Worm (Caenorhabditis elegans): ENCODE measurements around the gene srz-99.

Gene srz-99

DNA sequence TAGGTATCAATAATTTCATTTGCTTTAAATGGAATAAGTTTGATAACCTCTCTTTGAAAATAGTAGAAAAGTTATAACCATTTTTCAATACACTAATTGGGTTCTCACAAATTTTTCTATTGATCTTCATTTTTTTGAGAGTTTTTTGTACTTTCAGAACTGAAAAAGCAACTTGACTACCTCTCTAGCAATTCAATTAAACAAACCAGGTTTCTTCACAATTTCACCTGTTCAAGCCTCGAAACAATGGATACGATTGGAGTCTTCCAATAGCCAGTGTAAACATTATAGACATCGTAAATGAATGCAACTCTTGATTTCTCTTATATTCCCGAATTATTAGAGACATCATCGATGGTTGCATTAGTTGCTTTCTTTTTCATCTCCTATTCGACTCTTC lies at the start of gene srz-99:
Gene srz-99 (plus strand): TSS at position 301 of the 400 bp plus-strand sequence.
- no peak for TF ChIP-seq hif-1 (tag; optimal IDR thresholded peaks at IDR 0.05)

DNA sequence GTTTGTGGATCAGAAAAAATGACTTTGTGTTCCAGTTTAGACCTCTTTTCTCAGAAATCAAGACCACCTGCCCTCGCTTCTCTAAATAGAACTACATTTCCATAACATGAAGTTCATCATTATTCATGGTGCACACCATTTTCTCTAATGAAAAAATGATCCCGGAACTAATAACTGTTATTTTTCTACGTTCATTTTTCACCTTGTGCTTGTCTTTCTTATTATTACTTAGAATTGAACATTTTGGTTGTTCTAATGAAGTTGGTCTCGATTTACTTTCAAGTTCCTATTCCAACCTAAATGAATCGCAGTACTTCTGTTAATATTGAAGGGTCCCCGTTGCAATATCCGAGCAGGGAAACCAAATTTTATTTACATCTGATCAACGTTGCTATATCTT lies 47.2 kb upstream of the srz-99 start, which contains the start of gene srw-36:
Gene srw-36 (plus strand): TSS at position 301 of the 400 bp plus-strand sequence.
- TF ChIP-seq D1046.2 (GFP tag; IDR thresholded peaks at IDR 0.05) (no peak), ztf-11 (tag; optimal IDR thresholded peaks at IDR 0.05) (no peak), F26F4.8 (GFP tag; conservative IDR thresholded peaks at IDR 0.05) (no peak), nhr-237 (tag; optimal IDR thresholded peaks at IDR 0.05) (no peak), hlh-11 (tag; optimal IDR thresholded peaks at IDR 0.05) (no peak), nhr-77 (tag; optimal IDR thresholded peaks at IDR 0.05) (no peak), T20F7.1 (GFP tag; optimal IDR thresholded peaks at IDR 0.05) (no peak), nhr-102 (tag; optimal IDR thresholded peaks at IDR 0.05) (no peak), tra-1 (GFP tag; IDR thresholded peaks at IDR 0.05) (no peak), zfp-2 (tag; optimal IDR thresholded peaks at IDR 0.05) (no peak)

DNA sequence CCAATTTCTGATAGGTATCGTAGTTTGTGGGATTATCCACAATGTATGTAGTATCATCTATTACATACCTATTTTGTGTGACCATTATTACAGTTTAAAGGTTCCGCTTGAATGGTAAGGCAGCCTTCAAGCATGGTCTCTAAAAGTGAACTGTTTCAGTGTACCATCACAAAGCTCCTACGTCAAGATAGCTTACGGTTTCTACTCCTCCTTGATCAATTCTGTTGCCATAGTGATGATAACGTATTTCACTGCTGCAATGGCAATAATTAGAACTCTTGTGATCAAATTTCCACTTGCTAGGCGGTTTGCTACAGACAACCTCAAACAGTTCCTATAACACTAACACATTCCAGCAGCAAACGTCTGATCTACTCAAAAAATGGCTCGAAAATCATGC lies 46.7 kb upstream of the srz-99 start:
- TF ChIP-seq saeg-2 (GFP tag; IDR thresholded peaks at IDR 0.05) (no peak), aha-1 (tag) (peak; percentile 91)

DNA sequence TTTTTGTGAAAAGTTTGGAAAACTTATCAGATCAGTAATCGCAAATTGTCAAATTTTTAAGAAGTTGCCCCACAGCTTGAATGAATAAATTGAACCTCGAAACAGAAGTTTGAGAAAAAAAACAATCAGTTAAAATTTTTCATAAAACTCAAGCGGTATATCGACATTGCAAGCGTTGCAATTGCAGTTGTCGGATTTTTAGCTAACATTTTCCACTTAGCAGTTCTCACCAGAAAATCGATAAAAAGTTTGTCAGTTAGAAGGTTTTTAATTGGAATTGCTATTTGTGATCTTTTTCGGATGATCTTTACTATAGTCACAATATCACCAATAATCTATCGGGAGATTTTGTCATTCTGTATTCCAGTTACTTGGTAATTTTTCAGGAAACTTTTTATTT lies 44.3 kb upstream of the srz-99 start, which contains the start of gene srw-43:
Gene srw-43 (plus strand): TSS at position 301 of the 400 bp plus-strand sequence.
- TF ChIP-seq ceh-28 (tag; optimal IDR thresholded peaks at IDR 0.05): no peak
- no peak for TF ChIP-seq unc-39 (tag; optimal IDR thresholded peaks at IDR 0.05)
- TF ChIP-seq F37D6.2 (tag; optimal IDR thresholded peaks at IDR 0.05): no peak
- TF ChIP-seq lin-29 (GFP tag; IDR thresholded peaks at IDR 0.05): no peak

DNA sequence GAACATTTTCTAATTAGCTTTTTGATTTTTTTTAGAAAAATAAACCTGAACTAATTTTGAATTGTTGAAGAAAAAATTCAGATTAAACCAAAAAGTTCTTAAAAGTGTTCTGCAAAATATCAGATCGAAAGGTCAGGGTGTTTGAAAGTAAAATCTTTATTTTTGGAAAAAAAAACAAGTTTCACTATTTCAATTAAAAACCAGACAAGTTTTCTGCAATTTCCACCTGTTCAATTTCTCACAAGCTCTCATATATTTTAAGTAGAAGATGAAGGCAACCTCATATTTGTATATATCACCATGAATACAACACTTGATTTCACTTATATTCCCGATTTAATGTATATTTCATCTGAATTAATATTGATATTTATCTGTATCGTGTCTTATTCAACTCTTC lies 42.8 kb upstream of the srz-99 start, which contains the start of gene srz-102:
Gene srz-102 (plus strand): TSS at position 301 of the 400 bp plus-strand sequence.
- no peak for TF ChIP-seq nhr-41 (GFP tag; IDR thresholded peaks at IDR 0.05)
- no peak for TF ChIP-seq egl-43 (GFP tag; IDR thresholded peaks at IDR 0.05)
- no peak for TF ChIP-seq gei-8 (GFP tag; optimal IDR thresholded peaks at IDR 0.05)
- TF ChIP-seq R02D3.7 (tag; optimal IDR thresholded peaks at IDR 0.05): no peak
- no peak for TF ChIP-seq D1046.2 (GFP tag; IDR thresholded peaks at IDR 0.05)
- TF ChIP-seq Y105C5A.15 (GFP tag; IDR thresholded peaks at IDR 0.05): no peak
- no peak for TF ChIP-seq nhr-111 (GFP tag; optimal IDR thresholded peaks at IDR 0.05)
- no peak for TF ChIP-seq arid-1 (GFP tag; conservative IDR thresholded peaks at IDR 0.05)
- TF ChIP-seq ztf-11 (tag; optimal IDR thresholded peaks at IDR 0.05): no peak
- no peak for TF ChIP-seq lin-38 (GFP tag; IDR thresholded peaks at IDR 0.05)
- no peak for TF ChIP-seq T26A8.4 (GFP tag; IDR thresholded peaks at IDR 0.05)
- TF ChIP-seq ceh-32 (tag; optimal IDR thresholded peaks at IDR 0.05; ENCODE audit: poor library complexity): no peak
- TF ChIP-seq ceh-44 (GFP tag; IDR thresholded peaks at IDR 0.05): no peak
- no peak for TF ChIP-seq nhr-25 (tag; optimal IDR thresholded peaks at IDR 0.05; ENCODE audit: borderline replicate concordance, insufficient read depth)
- TF ChIP-seq madf-5 (GFP tag; IDR thresholded peaks at IDR 0.05): no peak

DNA sequence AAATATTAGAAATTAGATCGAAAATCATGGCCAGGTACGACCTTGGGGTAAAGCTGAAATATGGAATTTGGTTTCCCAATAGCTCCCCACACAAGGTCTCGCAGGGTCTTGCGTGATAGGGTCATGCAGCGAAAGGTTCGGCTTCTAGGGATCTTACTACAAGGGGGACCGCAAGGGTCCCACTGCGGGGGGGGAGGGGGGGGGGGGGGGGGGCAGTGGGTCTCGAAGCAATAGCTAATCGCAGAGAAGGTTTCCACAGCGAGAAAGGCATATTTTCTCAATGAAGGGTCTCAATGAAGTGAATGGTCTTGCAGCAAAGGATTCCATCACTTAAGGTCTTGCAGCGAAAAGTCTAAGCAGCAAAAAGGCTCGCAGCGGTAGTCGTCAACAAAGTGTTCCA lies 37.1 kb upstream of the srz-99 start:
- TF ChIP-seq set-16 (GFP tag; IDR thresholded peaks at IDR 0.05): peak; percentile 92
- no peak for TF ChIP-seq dmd-6 (GFP tag; IDR thresholded peaks at IDR 0.05)
- no peak for TF ChIP-seq hmg-1.1 (GFP tag; IDR thresholded peaks at IDR 0.05)

Data from whole organism, L4 larva.